Fruit fly (Drosophila melanogaster): ENCODE measurements around the gene TwdlY.

TwdlY gene

dm6 chrX:16723203-16724173 is 11.3 kb upstream of the TwdlY start (continued):
- TF ChIP-seq lab (GFP tag; optimal IDR thresholded peaks at IDR 0.05): peak; percentile 78
- no peak for TF ChIP-seq Ets97D (GFP tag; optimal IDR thresholded peaks at IDR 0.05)
- TF ChIP-seq Hr39 (optimal IDR thresholded peaks at IDR 0.05): no peak
- peak; percentile 66 for TF ChIP-seq Nf-YB (GFP tag; optimal IDR thresholded peaks at IDR 0.05)
- TF ChIP-seq CG10147 (GFP tag; optimal IDR thresholded peaks at IDR 0.05): peak; percentile 43
- peak; percentile 10 for TF ChIP-seq pum (GFP tag; optimal IDR thresholded peaks at IDR 0.05)
- no peak for TF ChIP-seq CG8290 (GFP tag; optimal IDR thresholded peaks at IDR 0.05)
- TF ChIP-seq CG8290 (tag; optimal IDR thresholded peaks at IDR 0.05): peak in 1 of 2 experiments; percentile 2
- no peak for TF ChIP-seq Lim3 (GFP tag; IDR thresholded peaks at IDR 0.05)
- TF ChIP-seq Chrac-16 (GFP tag; optimal IDR thresholded peaks at IDR 0.05): peak; percentile 49
- TF ChIP-seq org-1 (GFP tag; optimal IDR thresholded peaks at IDR 0.05): peak; percentile 84
- TF ChIP-seq CG10209 (GFP tag; optimal IDR thresholded peaks at IDR 0.05): peak; percentile 51
- peak; percentile 91 for TF ChIP-seq gem (tag; optimal IDR thresholded peaks at IDR 0.05)
- peak; percentile 76 for TF ChIP-seq Dek (tag; optimal IDR thresholded peaks at IDR 0.05)
- peak; percentile 71 for TF ChIP-seq mam (GFP tag; optimal IDR thresholded peaks at IDR 0.05)
- TF ChIP-seq Hey (tag; optimal IDR thresholded peaks at IDR 0.05): no peak
- TF ChIP-seq CG10979 (tag; optimal IDR thresholded peaks at IDR 0.05): peak; percentile 65
- TF ChIP-seq MTF-1 (GFP tag; optimal IDR thresholded peaks at IDR 0.05; ENCODE audit: borderline replicate concordance): no peak
- TF ChIP-seq Drgx (GFP tag; IDR thresholded peaks at IDR 0.05): peak; percentile 61; the same call in 1 of the 2 replicates
- TF ChIP-seq CG16863 (GFP tag; optimal IDR thresholded peaks at IDR 0.05): peak; percentile 19
- peak; percentile 69 for TF ChIP-seq CG9817 (tag; optimal IDR thresholded peaks at IDR 0.05)
- no peak for TF ChIP-seq YL-1 (GFP tag; optimal IDR thresholded peaks at IDR 0.05)
- TF ChIP-seq onecut (GFP tag; IDR thresholded peaks at IDR 0.05): peak; percentile 70
- TF ChIP-seq CG2202 (tag; optimal IDR thresholded peaks at IDR 0.05): peak; percentile 47
- no peak for TF ChIP-seq inv (GFP tag; IDR thresholded peaks at IDR 0.05; ENCODE audit: partially characterized antibody)
- peak; percentile 3 for TF ChIP-seq fu2 (GFP tag; optimal IDR thresholded peaks at IDR 0.05)
- no peak for TF ChIP-seq Opbp (GFP tag; IDR thresholded peaks at IDR 0.05; ENCODE audit: partially characterized antibody)
- TF ChIP-seq vvl (GFP tag; IDR thresholded peaks at IDR 0.05): peak; percentile 51
- no peak for TF ChIP-seq CG17912 (GFP tag; optimal IDR thresholded peaks at IDR 0.05)
- TF ChIP-seq CG9876 (GFP tag; optimal IDR thresholded peaks at IDR 0.05): no peak
- peak; percentile 73 for TF ChIP-seq CG18262 (tag; optimal IDR thresholded peaks at IDR 0.05)
- no peak for TF ChIP-seq mirr (GFP tag; optimal IDR thresholded peaks at IDR 0.05)
- peak; percentile 21 for TF ChIP-seq NC2β (GFP tag; optimal IDR thresholded peaks at IDR 0.05)
- peak; percentile 88 for TF ChIP-seq CG7556 (GFP tag; optimal IDR thresholded peaks at IDR 0.05)
- TF ChIP-seq CG13424 (tag; optimal IDR thresholded peaks at IDR 0.05): peak; percentile 85
- TF ChIP-seq insv (GFP tag; optimal IDR thresholded peaks at IDR 0.05): no peak
- TF ChIP-seq Ssrp (tag; optimal IDR thresholded peaks at IDR 0.05): peak; percentile 79
- peak; percentile 33 for TF ChIP-seq en (GFP tag; optimal IDR thresholded peaks at IDR 0.05)
- peak; percentile 73 for TF ChIP-seq slbo (GFP tag; IDR thresholded peaks at IDR 0.05)
- TF ChIP-seq kay (GFP tag; optimal IDR thresholded peaks at IDR 0.05): peak; percentile 21
- no peak for TF ChIP-seq vnd (GFP tag; IDR thresholded peaks at IDR 0.05; ENCODE audit: partially characterized antibody)
- no peak for TF ChIP-seq Dref (GFP tag; IDR thresholded peaks at IDR 0.05)
- TF ChIP-seq bsh (GFP tag; optimal IDR thresholded peaks at IDR 0.05): peak in 1 of 2 experiments; percentile 81
- no peak; the same call in 1 of the 2 replicates for TF ChIP-seq amos (GFP tag; IDR thresholded peaks at IDR 0.05; ENCODE audit: partially characterized antibody)
- TF ChIP-seq pros (GFP tag; optimal IDR thresholded peaks at IDR 0.05): no peak
- TF ChIP-seq Xrp1 (GFP tag; IDR thresholded peaks at IDR 0.05): peak; percentile 74
- peak; percentile 58 for TF ChIP-seq CG3847 (GFP tag; IDR thresholded peaks at IDR 0.05)
- TF ChIP-seq CG1603 (tag; optimal IDR thresholded peaks at IDR 0.05): no peak

All from whole organism, embryonic.